Fruit fly (Drosophila melanogaster) whole organism, embryonic: ENCODE results near the gene nAChRalpha5.

Experiments
- Abd-B ChIP-seq: fragments of 200-800 bp; sonication (Bioruptor generic); optimal IDR thresholded peaks from 2 replicates; lab custom pipeline; 2018; ENCODE audit warnings: missing biosample characterization, mild to moderate bottlenecking, missing genetic modification characterization, moderate library complexity
- CG10274 ChIP-seq: fragments of 200-800 bp; sonication (Bioruptor generic); optimal IDR thresholded peaks from 3 replicates; lab custom pipeline; 2017; ENCODE audit warnings: missing biosample characterization, mild to moderate bottlenecking, missing genetic modification characterization
- CG11093 ChIP-seq: fragments of 200-800 bp; sonication (Bioruptor generic); IDR thresholded peaks from 3 replicates; pipeline ENCODE4 v1.3.6; 2022; ENCODE audit warnings: missing biosample characterization, missing genetic modification characterization
- CG11456 ChIP-seq: fragments of 200-800 bp; sonication (Bioruptor generic); IDR thresholded peaks from 3 replicates; pipeline ENCODE4 v1.3.6; 2022; ENCODE audit warnings: missing biosample characterization, missing genetic modification characterization
- CG1233 ChIP-seq: fragments of 200-800 bp; sonication (Bioruptor generic); optimal IDR thresholded peaks from 4 replicates; lab custom pipeline; 2018; ENCODE audit warnings: missing biosample characterization, mild to moderate bottlenecking, missing genetic modification characterization
- CG12942 ChIP-seq: fragments of 200-800 bp; sonication (Bioruptor generic); optimal IDR thresholded peaks from 3 replicates; lab custom pipeline; 2016; ENCODE audit warnings: missing biosample characterization, missing genetic modification characterization
- CG13123 ChIP-seq: fragments of 200-800 bp; sonication (Bioruptor generic); optimal IDR thresholded peaks from 2 replicates; lab custom pipeline; 2016; ENCODE audit warnings: missing biosample characterization, missing genetic modification characterization
- CG13296 ChIP-seq: fragments of 200-800 bp; sonication (Bioruptor generic); optimal IDR thresholded peaks from 3 replicates; lab custom pipeline; 2018; ENCODE audit warnings: missing biosample characterization, mild to moderate bottlenecking, missing genetic modification characterization
- CG13775 ChIP-seq: fragments of 200-800 bp; sonication (Bioruptor generic); optimal IDR thresholded peaks from 3 replicates; lab custom pipeline; 2017; ENCODE audit warnings: missing biosample characterization, mild to moderate bottlenecking, missing genetic modification characterization
- CG15073 ChIP-seq: fragments of 200-800 bp; sonication (Bioruptor generic); optimal IDR thresholded peaks from 2 replicates; lab custom pipeline; 2016; ENCODE audit warnings: missing biosample characterization, missing genetic modification characterization
- CG15514 ChIP-seq: fragments of 200-800 bp; sonication (Bioruptor generic); optimal IDR thresholded peaks from 3 replicates; lab custom pipeline; 2017; ENCODE audit warnings: missing biosample characterization, missing genetic modification characterization, mild to moderate bottlenecking, moderate library complexity, missing genetic modification reagents
- CG16813 ChIP-seq: fragments of 200-800 bp; sonication (Bioruptor generic); IDR thresholded peaks from 3 replicates; pipeline ENCODE4 v1.3.6; 2022; ENCODE audit warnings: missing biosample characterization, missing genetic modification characterization; ENCODE audit not compliant: partially characterized antibody
- CG1832 ChIP-seq: fragments of 200-800 bp; sonication (Bioruptor generic); optimal IDR thresholded peaks from 2 replicates; lab custom pipeline; 2017; ENCODE audit warnings: missing biosample characterization, mild to moderate bottlenecking, missing genetic modification characterization, inconsistent platforms
- CG6272 ChIP-seq: fragments of 200-800 bp; sonication (Bioruptor generic); IDR thresholded peaks from 2 replicates; pipeline ENCODE4 v1.3.6; 2022; ENCODE audit warnings: missing biosample characterization, missing genetic modification characterization
- CG6654 ChIP-seq: fragments of 200-800 bp; sonication (Bioruptor generic); optimal IDR thresholded peaks from 2 replicates; lab custom pipeline; 2017; ENCODE audit warnings: missing biosample characterization, mild to moderate bottlenecking, missing genetic modification characterization
- CG6791 ChIP-seq: fragments of 200-800 bp; sonication (Bioruptor generic); IDR thresholded peaks from 3 replicates; pipeline ENCODE4 v1.3.6; 2022; ENCODE audit warnings: missing biosample characterization, missing genetic modification characterization; ENCODE audit not compliant: partially characterized antibody
- CG7372 ChIP-seq: fragments of 200-800 bp; sonication (Bioruptor generic); IDR thresholded peaks from 2 replicates; pipeline ENCODE4 v1.3.6; 2022; ENCODE audit warnings: missing biosample characterization, missing genetic modification characterization
- CG7745 ChIP-seq: fragments of 200-800 bp; sonication (Bioruptor generic); optimal IDR thresholded peaks from 2 replicates; lab custom pipeline; 2018; ENCODE audit warnings: missing biosample characterization, mild to moderate bottlenecking, missing genetic modification characterization, moderate library complexity
- CG8290 ChIP-seq, 3 experiments: fragments of 200-800 bp; sonication (Bioruptor generic); optimal IDR thresholded peaks; 2 replicates each; lab custom pipeline; 2016 to 2019; ENCODE audit warnings: missing biosample characterization in 3 of 3, missing genetic modification characterization in 3 of 3, mild to moderate bottlenecking in 2 of 3, moderate library complexity in 1 of 3
- CrebB ChIP-seq: fragments of 200-800 bp; sonication (Bioruptor generic); optimal IDR thresholded peaks from 3 replicates; lab custom pipeline; 2018; ENCODE audit warnings: missing biosample characterization, mild to moderate bottlenecking, missing genetic modification characterization
- Dll ChIP-seq: fragments of 200-800 bp; sonication (Bioruptor generic); IDR thresholded peaks from 4 replicates; pipeline ENCODE4 v1.3.6; 2022; ENCODE audit warnings: missing biosample characterization, missing genetic modification characterization; ENCODE audit not compliant: partially characterized antibody
- Doc2 ChIP-seq: fragments of 200-800 bp; sonication (Bioruptor generic); IDR thresholded peaks from 2 replicates; pipeline ENCODE4 v1.3.6; 2022; ENCODE audit warnings: missing biosample characterization, missing genetic modification characterization
- Doc3 ChIP-seq: fragments of 200-800 bp; sonication (Bioruptor generic); IDR thresholded peaks from 3 replicates; pipeline ENCODE4 v1.3.6; 2022; ENCODE audit warnings: missing biosample characterization, missing genetic modification characterization; ENCODE audit not compliant: partially characterized antibody
- Dref ChIP-seq: fragments of 200-800 bp; sonication (Bioruptor generic); IDR thresholded peaks from 2 replicates; pipeline ENCODE4 v1.3.6; 2022; ENCODE audit warnings: missing biosample characterization, missing genetic modification characterization
- Fer1 ChIP-seq: fragments of 200-800 bp; sonication (Bioruptor generic); optimal IDR thresholded peaks from 2 replicates; lab custom pipeline; 2017; ENCODE audit warnings: missing biosample characterization, mild to moderate bottlenecking, missing genetic modification characterization
- HLH3B ChIP-seq: fragments of 200-800 bp; sonication (Bioruptor generic); IDR thresholded peaks from 2 replicates; pipeline ENCODE4 v1.3.6; 2022; ENCODE audit warnings: missing biosample characterization, missing genetic modification characterization
- HmgZ ChIP-seq: fragments of 200-800 bp; sonication (Bioruptor generic); optimal IDR thresholded peaks from 2 replicates; lab custom pipeline; 2018; ENCODE audit warnings: missing biosample characterization, mild to moderate bottlenecking, missing genetic modification characterization
- Hmx ChIP-seq: fragments of 200-800 bp; sonication (Bioruptor generic); optimal IDR thresholded peaks from 2 replicates; lab custom pipeline; 2016; ENCODE audit warnings: missing biosample characterization, missing genetic modification characterization
- Hr78 ChIP-seq, 2 experiments: fragments of 200-800 bp in 1 of 2; fragments of >200 bp in 1 of 2; sonication (Bioruptor generic) in 1 of 2; optimal IDR thresholded peaks; 2 replicates each; lab custom pipeline; 2017 to 2019; ENCODE audit warnings: missing biosample characterization in 2 of 2, missing genetic modification characterization in 2 of 2, mild to moderate bottlenecking in 1 of 2, moderate library complexity in 1 of 2
- Hsf ChIP-seq: fragments of 200-800 bp; sonication (Bioruptor generic); optimal IDR thresholded peaks from 3 replicates; lab custom pipeline; 2016; ENCODE audit warnings: missing biosample characterization, missing genetic modification characterization
- Jarid2 ChIP-seq: fragments of 200-800 bp; sonication (Bioruptor generic); optimal IDR thresholded peaks from 3 replicates; lab custom pipeline; 2017; ENCODE audit warnings: mild to moderate bottlenecking, missing biosample characterization, missing genetic modification reagents, missing genetic modification characterization
- NFAT ChIP-seq: fragments of 200-800 bp; sonication (Bioruptor generic); IDR thresholded peaks from 2 replicates; pipeline ENCODE4 v1.3.6; 2022; ENCODE audit warnings: missing biosample characterization, missing genetic modification characterization
- Six4 ChIP-seq: fragments of 200-800 bp; sonication (Bioruptor generic); optimal IDR thresholded peaks from 2 replicates; lab custom pipeline; 2016; ENCODE audit warnings: missing biosample characterization, missing genetic modification characterization
- Xrp1 ChIP-seq: fragments of 200-800 bp; sonication (Bioruptor generic); IDR thresholded peaks from 2 replicates; pipeline ENCODE4 v1.3.6; 2022; ENCODE audit warnings: missing biosample characterization, missing genetic modification characterization
- ab ChIP-seq: fragments of 200-800 bp; sonication (Bioruptor generic); optimal IDR thresholded peaks from 2 replicates; lab custom pipeline; 2016; ENCODE audit warnings: missing biosample characterization, missing genetic modification characterization
- amos ChIP-seq: fragments of 200-800 bp; sonication (Bioruptor generic); IDR thresholded peaks from 2 replicates; pipeline ENCODE4 v1.3.6; 2022; ENCODE audit warnings: missing biosample characterization, missing genetic modification characterization; ENCODE audit not compliant: partially characterized antibody
- cas ChIP-seq: fragments of 200-800 bp; sonication (Bioruptor generic); IDR thresholded peaks from 2 replicates; pipeline ENCODE4 v1.3.6; 2022; ENCODE audit warnings: missing biosample characterization, missing genetic modification characterization
- dmrt11E ChIP-seq: fragments of 200-800 bp; sonication (Bioruptor generic); optimal IDR thresholded peaks from 3 replicates; lab custom pipeline; 2018; ENCODE audit warnings: missing biosample characterization, mild to moderate bottlenecking, missing genetic modification characterization, moderate library complexity
- fd102C ChIP-seq: fragments of 200-800 bp; sonication (Bioruptor generic); optimal IDR thresholded peaks from 2 replicates; lab custom pipeline; 2018; ENCODE audit warnings: missing biosample characterization, mild to moderate bottlenecking, missing genetic modification characterization, moderate library complexity
- fd64A ChIP-seq: fragments of 200-800 bp; sonication (Bioruptor generic); optimal IDR thresholded peaks from 3 replicates; lab custom pipeline; 2018; ENCODE audit warnings: missing biosample characterization, mild to moderate bottlenecking, missing genetic modification characterization
- grn ChIP-seq: fragments of 200-800 bp; sonication (Bioruptor generic); optimal IDR thresholded peaks from 3 replicates; lab custom pipeline; 2017; ENCODE audit warnings: missing biosample characterization, missing genetic modification characterization
- lmd ChIP-seq: fragments of 200-800 bp; sonication (Bioruptor generic); IDR thresholded peaks from 2 replicates; pipeline ENCODE4 v1.3.6; 2022; ENCODE audit warnings: missing biosample characterization, missing genetic modification characterization
- maf-S ChIP-seq: fragments of 200-800 bp; sonication (Bioruptor generic); optimal IDR thresholded peaks from 2 replicates; lab custom pipeline; 2016; ENCODE audit warnings: missing biosample characterization, missing genetic modification characterization
- pan ChIP-seq, 4 experiments: fragments of >200 bp in 3 of 4; fragments of 200-800 bp in 1 of 4; sonication (Bioruptor generic) in 1 of 4; optimal IDR thresholded peaks in 3 of 4; IDR thresholded peaks in 1 of 4; 2 replicates each; pipeline versions ENCODE4 v1.3.6 to Lab custom; 2017 to 2022; ENCODE audit warnings: missing biosample characterization in 2 of 4, missing genetic modification characterization in 2 of 4, mixed read lengths in 1 of 4
- rib ChIP-seq: fragments of 200-800 bp; sonication (Bioruptor generic); IDR thresholded peaks from 2 replicates; pipeline ENCODE4 v1.3.6; 2022; ENCODE audit warnings: missing biosample characterization, missing genetic modification characterization
- sna ChIP-seq: fragments of 200-800 bp; sonication (Bioruptor generic); IDR thresholded peaks from 2 replicates; pipeline ENCODE4 v1.3.6; 2022; ENCODE audit warnings: missing biosample characterization, missing genetic modification characterization; ENCODE audit not compliant: partially characterized antibody
- usp ChIP-seq: fragments of >200 bp; optimal IDR thresholded peaks from 2 replicates; lab custom pipeline; 2017; ENCODE audit warnings: missing biosample characterization, missing genetic modification characterization
- vvl ChIP-seq: fragments of 200-800 bp; sonication (Bioruptor generic); IDR thresholded peaks from 2 replicates; pipeline ENCODE4 v1.3.6; 2022; ENCODE audit warnings: missing biosample characterization, missing genetic modification characterization

nAChRalpha5 gene

dm6 chr2L:14011591-14012303 lies 28.2 kb upstream of the nAChRalpha5 start (continued):
- TF ChIP-seq fd64A (no peak), Dll (no peak), cas (GFP tag; lab: Robert Waterston, UW) (no peak), Fer1 (GFP tag; lab: Kevin White, UChicago) (peak; percentile 70), maf-S (no peak), Six4 (peak; percentile 0), Hr78 (GFP tag; optimal IDR thresholded peaks at IDR 0.05; lab: Kevin White, UChicago) (no peak), fd102C (no peak), grn (GFP tag; lab: Kevin White, UChicago) (peak; percentile 26), CG13123 (no peak), CG13775 (GFP tag; lab: Kevin White, UChicago) (no peak), CG11093 (GFP tag; lab: Robert Waterston, UW) (no peak), CG6654 (no peak), CG10274 (GFP tag; lab: Kevin White, UChicago) (no peak), Abd-B (GFP tag; lab: Kevin White, UChicago) (no peak), CG6791 (GFP tag; lab: Robert Waterston, UW) (peak; percentile 69; the same call in 2 of the 3 replicates), amos (GFP tag; lab: Robert Waterston, UW) (peak; percentile 52; the same call in 1 of the 2 replicates), HmgZ (tag; lab: Kevin White, UChicago) (peak; percentile 26), CG1832 (GFP tag; lab: Kevin White, UChicago) (no peak), CG15073 (no peak), rib (GFP tag; lab: Robert Waterston, UW) (peak; percentile 12; the same call in 1 of the 2 replicates), CG13296 (GFP tag; lab: Kevin White, UChicago) (peak; percentile 32), CG7745 (tag; lab: Kevin White, UChicago) (no peak), CG1233 (peak; percentile 16), NFAT (GFP tag; lab: Robert Waterston, UW) (0 out of 2 replicates have a peak, but pooled peaks have one; percentile 35), Hmx (GFP tag; lab: Kevin White, UChicago) (no peak), sna (no peak), CG15514 (GFP tag; lab: Kevin White, UChicago) (no peak), CrebB (no peak), usp (GFP tag; lab: Kevin White, UChicago) (no peak), dmrt11E (tag; lab: Kevin White, UChicago) (no peak), HLH3B (GFP tag; lab: Robert Waterston, UW) (0 out of 2 replicates have a peak, but pooled peaks have one; percentile 17), CG6272 (GFP tag; lab: Robert Waterston, UW) (no peak), Xrp1 (GFP tag; lab: Robert Waterston, UW) (peak; percentile 72), vvl (GFP tag; lab: Robert Waterston, UW) (peak; percentile 84), Doc3 (GFP tag; lab: Robert Waterston, UW) (no peak), ab (no peak), Doc2 (no peak), pan (optimal IDR thresholded peaks at IDR 0.05; lab: Kevin White, UChicago) (no peak), pan (GFP tag; optimal IDR thresholded peaks at IDR 0.05 in 1 of 2, IDR thresholded peaks at IDR 0.05 in 1 of 2) (no peak), lmd (GFP tag; lab: Robert Waterston, UW) (peak; percentile 64; the same call in 1 of the 2 replicates), Hsf (GFP tag; lab: Kevin White, UChicago) (no peak), CG8290 (GFP tag; optimal IDR thresholded peaks at IDR 0.05; lab: Kevin White, UChicago) (peak; percentile 27), CG8290 (tag; optimal IDR thresholded peaks at IDR 0.05; lab: Kevin White, UChicago) (peak in 1 of 2 experiments; percentile 27), CG7372 (GFP tag; lab: Robert Waterston, UW) (no peak; the same call in 1 of the 2 replicates), CG16813 (no peak), Jarid2 (GFP tag; lab: Kevin White, UChicago) (no peak), CG11456 (GFP tag; lab: Robert Waterston, UW) (peak; percentile 83), CG12942 (GFP tag; lab: Kevin White, UChicago) (no peak), Dref (GFP tag; lab: Robert Waterston, UW) (no peak)
